Worm (Caenorhabditis elegans) whole organism, L4/young adult: ENCODE data around the gene Y32G9B.1.

ENCODE experiments used
- W03F9.2 ChIP-seq: fragments of 150-350 bp; optimal IDR thresholded peaks from 2 replicates; lab custom pipeline; 2014; ENCODE audit warnings: missing biosample characterization, missing genetic modification characterization
- dao-5 ChIP-seq: sonication (generic microtip); optimal IDR thresholded peaks from 2 replicates; lab custom pipeline; 2016; ENCODE audit warnings: missing genotype, missing genetic modification characterization, moderate library complexity, missing compliant biosample characterization
- him-1 ChIP-seq: sonication (generic microtip); optimal IDR thresholded peaks from 2 replicates; lab custom pipeline; 2016; ENCODE audit warnings: missing genotype, missing genetic modification reagents, missing genetic modification characterization, missing compliant biosample characterization

- TF ChIP-seq him-1 (tag; lab: Kevin White, UChicago) (peak; percentile 89), dao-5 (tag; lab: Kevin White, UChicago) (peak; percentile 26), W03F9.2 (tag; lab: Kevin White, UChicago) (peak; percentile 86)
Observed at ce11 chrV:1871768-1872296, 42.0 kb upstream of the Y32G9B.1 start, which contains the start of the genes T10B5.4 and cct-7.
